Worm (Caenorhabditis elegans) whole organism, late embryonic: ENCODE results near the gene sup-36.

ENCODE experiments used
- F13H6.1 ChIP-seq: sonication (generic microtip); optimal IDR thresholded peaks from 2 replicates; lab custom pipeline; 2016; ENCODE audit warnings: missing genetic modification characterization, missing compliant biosample characterization
- ama-1 ChIP-seq: fragments of 150-350 bp; optimal IDR thresholded peaks from 2 replicates; lab custom pipeline; 2014
- ceh-14 ChIP-seq: sonication (generic microtip); optimal IDR thresholded peaks from 2 replicates; lab custom pipeline; 2016; ENCODE audit warnings: missing genotype, missing genetic modification characterization, missing compliant biosample characterization
- dve-1 ChIP-seq: sonication (generic microtip); optimal IDR thresholded peaks from 2 replicates; lab custom pipeline; 2017; ENCODE audit warnings: antibody characterized with exemption, mild to moderate bottlenecking, missing genetic modification characterization, missing compliant biosample characterization
- fkh-10 ChIP-seq: fragments of 150-350 bp; optimal IDR thresholded peaks from 2 replicates; lab custom pipeline; 2014; ENCODE audit warnings: missing biosample characterization, missing genetic modification reagents, missing genetic modification characterization
- fkh-6 ChIP-seq: sonication (generic microtip); optimal IDR thresholded peaks from 2 replicates; lab custom pipeline; 2016; ENCODE audit warnings: missing genetic modification characterization, missing compliant biosample characterization
- gmeb-2 ChIP-seq: sonication (generic microtip); optimal IDR thresholded peaks from 2 replicates; lab custom pipeline; 2016; ENCODE audit warnings: missing genetic modification characterization, inconsistent platforms, missing compliant biosample characterization
- lim-6 ChIP-seq: sonication (generic microtip); optimal IDR thresholded peaks from 2 replicates; lab custom pipeline; 2016; ENCODE audit warnings: missing genetic modification characterization, missing compliant biosample characterization
- lin-11 ChIP-seq: fragments of 200-800 bp; sonication (Bioruptor generic); optimal IDR thresholded peaks from 2 replicates; lab custom pipeline; 2018; ENCODE audit warnings: mild to moderate bottlenecking, missing genetic modification characterization, missing compliant biosample characterization
- nfya-1 ChIP-seq: sonication (generic microtip); optimal IDR thresholded peaks from 2 replicates; lab custom pipeline; 2017; ENCODE audit warnings: missing genetic modification characterization, mild to moderate bottlenecking, missing compliant biosample characterization, antibody characterized with exemption, moderate library complexity
- sdc-2 ChIP-seq: sonication (generic microtip); optimal IDR thresholded peaks from 2 replicates; lab custom pipeline; 2016; ENCODE audit warnings: missing genotype, missing genetic modification characterization, missing compliant biosample characterization
- tbx-7 ChIP-seq: sonication (generic microtip); optimal IDR thresholded peaks from 2 replicates; lab custom pipeline; 2016; ENCODE audit warnings: missing genotype, missing genetic modification characterization, missing compliant biosample characterization

DNA sequence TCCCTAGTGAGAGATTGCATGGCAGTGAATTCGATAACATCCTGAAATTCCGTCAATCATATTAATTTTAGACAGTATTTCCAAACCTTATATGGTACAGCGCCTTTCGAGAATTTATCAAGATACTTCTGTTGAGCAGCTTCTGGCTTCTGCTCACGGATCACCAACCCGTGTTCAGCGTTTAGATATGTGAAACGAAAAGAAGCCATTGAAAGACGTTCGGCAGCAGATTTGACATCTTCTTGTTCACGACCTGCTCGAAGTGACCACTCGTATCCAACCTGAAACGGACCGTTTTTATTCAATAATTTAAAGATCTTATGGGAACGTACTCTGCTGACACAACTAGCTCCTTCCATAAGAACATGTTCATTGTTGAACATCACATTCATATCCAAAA lies 19.8 kb upstream of the sup-36 start:
- TF ChIP-seq lin-11 (tag; lab: Kevin White, UChicago) = no peak
- no peak for TF ChIP-seq dve-1 (tag; lab: Kevin White, UChicago)
- no peak for TF ChIP-seq ama-1 (lab: Kevin White, UChicago)
- TF ChIP-seq tbx-7 (tag; lab: Kevin White, UChicago) = no peak
- TF ChIP-seq sdc-2 = no peak
- TF ChIP-seq ceh-14 (tag; lab: Kevin White, UChicago) = no peak
- no peak for TF ChIP-seq gmeb-2 (tag; lab: Kevin White, UChicago)
- no peak for TF ChIP-seq fkh-10 (GFP tag; lab: Kevin White, UChicago)
- no peak for TF ChIP-seq nfya-1 (tag; lab: Kevin White, UChicago)
- TF ChIP-seq fkh-6 (tag; lab: Kevin White, UChicago) = no peak
- no peak for TF ChIP-seq lim-6 (tag; lab: Kevin White, UChicago)
- no peak for TF ChIP-seq F13H6.1 (tag; lab: Kevin White, UChicago)
